Fruit fly (Drosophila melanogaster) whole organism, embryonic: ENCODE data around the gene CG6443.

Experiments
- Adf1 ChIP-seq: fragments of 200-800 bp; sonication (Bioruptor generic); IDR thresholded peaks from 2 replicates; pipeline ENCODE4 v1.3.6; 2022; ENCODE audit warnings: missing biosample characterization, missing genetic modification characterization
- Atf6 ChIP-seq: fragments of 200-800 bp; sonication (Bioruptor generic); IDR thresholded peaks from 2 replicates; pipeline ENCODE4 v1.3.6; 2022; ENCODE audit warnings: missing biosample characterization, missing genetic modification characterization
- Bteb2 ChIP-seq: fragments of 200-800 bp; sonication (Bioruptor generic); optimal IDR thresholded peaks from 2 replicates; lab custom pipeline; 2016; ENCODE audit warnings: missing biosample characterization, missing genetic modification characterization
- CG10462 ChIP-seq: fragments of 200-800 bp; sonication (Bioruptor generic); optimal IDR thresholded peaks from 2 replicates; lab custom pipeline; 2016; ENCODE audit warnings: missing biosample characterization, missing genetic modification characterization
- CG11504 ChIP-seq: fragments of 200-800 bp; sonication (Bioruptor generic); optimal IDR thresholded peaks from 3 replicates; lab custom pipeline; 2019; ENCODE audit warnings: missing biosample characterization, mild to moderate bottlenecking, missing genetic modification characterization, moderate library complexity
- CG11560 ChIP-seq: fragments of 200-800 bp; sonication (Bioruptor generic); IDR thresholded peaks from 3 replicates; pipeline ENCODE4 v1.3.6; 2022; ENCODE audit warnings: missing biosample characterization, missing genetic modification characterization
- CG14441 ChIP-seq: fragments of 200-800 bp; sonication (Bioruptor generic); IDR thresholded peaks from 2 replicates; pipeline ENCODE4 v1.3.6; 2022; ENCODE audit warnings: missing biosample characterization, missing genetic modification characterization
- CG1647 ChIP-seq: fragments of 200-800 bp; sonication (Bioruptor generic); optimal IDR thresholded peaks from 3 replicates; lab custom pipeline; 2016; ENCODE audit warnings: missing biosample characterization, missing genetic modification characterization
- CG2120 ChIP-seq: fragments of 200-800 bp; sonication (Bioruptor generic); optimal IDR thresholded peaks from 3 replicates; lab custom pipeline; 2016; ENCODE audit warnings: missing biosample characterization, missing genetic modification characterization
- CG2678 ChIP-seq: fragments of 200-800 bp; sonication (Bioruptor generic); optimal IDR thresholded peaks from 3 replicates; lab custom pipeline; 2019; ENCODE audit warnings: missing biosample characterization, mild to moderate bottlenecking, missing genetic modification characterization, moderate library complexity
- CG30403 ChIP-seq: fragments of 200-800 bp; sonication (Bioruptor generic); optimal IDR thresholded peaks from 3 replicates; lab custom pipeline; 2016; ENCODE audit warnings: missing biosample characterization, missing genetic modification characterization
- CG32532 ChIP-seq: fragments of 200-800 bp; sonication (Bioruptor generic); IDR thresholded peaks from 2 replicates; pipeline ENCODE4 v1.3.6; 2022; ENCODE audit warnings: missing biosample characterization, missing genetic modification characterization
- CG4707 ChIP-seq: fragments of 200-800 bp; sonication (Bioruptor generic); optimal IDR thresholded peaks from 2 replicates; lab custom pipeline; 2018; ENCODE audit warnings: missing biosample characterization, mild to moderate bottlenecking, missing genetic modification characterization, moderate library complexity
- CG6765 ChIP-seq: fragments of 200-800 bp; sonication (Bioruptor generic); optimal IDR thresholded peaks from 3 replicates; lab custom pipeline; 2017; ENCODE audit warnings: missing biosample characterization, mild to moderate bottlenecking, missing genetic modification characterization
- CG9609 ChIP-seq: fragments of 200-800 bp; sonication (Bioruptor generic); optimal IDR thresholded peaks from 3 replicates; lab custom pipeline; 2016; ENCODE audit warnings: missing biosample characterization, missing genetic modification characterization
- Chrac-16 ChIP-seq: fragments of 200-800 bp; sonication (Bioruptor generic); optimal IDR thresholded peaks from 3 replicates; lab custom pipeline; 2016; ENCODE audit warnings: missing biosample characterization, missing genetic modification characterization
- CrebB ChIP-seq: fragments of 200-800 bp; sonication (Bioruptor generic); optimal IDR thresholded peaks from 3 replicates; lab custom pipeline; 2018; ENCODE audit warnings: missing biosample characterization, mild to moderate bottlenecking, missing genetic modification characterization
- D ChIP-seq, 2 experiments: fragments of 200-800 bp in 1 of 2; fragments of >200 bp in 1 of 2; sonication (Bioruptor generic) in 1 of 2; optimal IDR thresholded peaks; 2 replicates in 1 of 2; 3 replicates in 1 of 2; lab custom pipeline; 2017; ENCODE audit warnings: mild to moderate bottlenecking in 1 of 2, missing biosample characterization in 1 of 2, missing genetic modification characterization in 1 of 2, missing genetic modification reagents in 1 of 2
- Doc3 ChIP-seq: fragments of 200-800 bp; sonication (Bioruptor generic); IDR thresholded peaks from 3 replicates; pipeline ENCODE4 v1.3.6; 2022; ENCODE audit warnings: missing biosample characterization, missing genetic modification characterization; ENCODE audit not compliant: partially characterized antibody
- Dref ChIP-seq: fragments of 200-800 bp; sonication (Bioruptor generic); IDR thresholded peaks from 2 replicates; pipeline ENCODE4 v1.3.6; 2022; ENCODE audit warnings: missing biosample characterization, missing genetic modification characterization
- Fer2 ChIP-seq: fragments of 200-800 bp; sonication (Bioruptor generic); optimal IDR thresholded peaks from 2 replicates; lab custom pipeline; 2018; ENCODE audit warnings: missing biosample characterization, mild to moderate bottlenecking, missing genetic modification characterization, moderate library complexity
- Fer3 ChIP-seq: fragments of 200-800 bp; sonication (Bioruptor generic); optimal IDR thresholded peaks from 2 replicates; lab custom pipeline; 2018; ENCODE audit warnings: missing biosample characterization, mild to moderate bottlenecking, missing genetic modification characterization, moderate library complexity
- HLH3B ChIP-seq: fragments of 200-800 bp; sonication (Bioruptor generic); IDR thresholded peaks from 2 replicates; pipeline ENCODE4 v1.3.6; 2022; ENCODE audit warnings: missing biosample characterization, missing genetic modification characterization
- HLHmδ ChIP-seq: fragments of 200-800 bp; sonication (Bioruptor generic); optimal IDR thresholded peaks from 2 replicates; lab custom pipeline; 2018; ENCODE audit warnings: missing biosample characterization, mild to moderate bottlenecking, missing genetic modification characterization, moderate library complexity
- Lpt ChIP-seq: fragments of >200 bp; optimal IDR thresholded peaks from 2 replicates; lab custom pipeline; 2018; ENCODE audit warnings: missing biosample characterization, missing genetic modification characterization
- Max ChIP-seq: fragments of 200-800 bp; sonication (Bioruptor generic); optimal IDR thresholded peaks from 2 replicates; lab custom pipeline; 2016; ENCODE audit warnings: missing biosample characterization, mild to moderate bottlenecking, missing genetic modification characterization
- Med ChIP-seq: fragments of 200-800 bp; sonication (Bioruptor generic); peaks from one replicate; lab custom pipeline; 2016; ENCODE audit warnings: missing biosample characterization, missing genetic modification characterization, mild to moderate bottlenecking, inconsistent platforms, moderate library complexity
- Myb ChIP-seq: fragments of 200-800 bp; sonication (Bioruptor generic); optimal IDR thresholded peaks from 2 replicates; lab custom pipeline; 2016; ENCODE audit warnings: missing biosample characterization, missing genetic modification characterization
- Oaz ChIP-seq: fragments of 200-800 bp; sonication (Bioruptor generic); IDR thresholded peaks from 2 replicates; pipeline ENCODE4 v1.3.6; 2022; ENCODE audit warnings: missing biosample characterization, missing genetic modification characterization
- Oli ChIP-seq: fragments of 200-800 bp; sonication (Bioruptor generic); optimal IDR thresholded peaks from 2 replicates; lab custom pipeline; 2018; ENCODE audit warnings: missing biosample characterization, mild to moderate bottlenecking, missing genetic modification characterization, moderate library complexity
- Six4 ChIP-seq: fragments of 200-800 bp; sonication (Bioruptor generic); optimal IDR thresholded peaks from 2 replicates; lab custom pipeline; 2016; ENCODE audit warnings: missing biosample characterization, missing genetic modification characterization
- Stat92E ChIP-seq, 3 experiments: fragments of >200 bp in 2 of 3; fragments of 200-800 bp in 1 of 3; sonication (Bioruptor generic) in 1 of 3; optimal IDR thresholded peaks; 2 replicates each; lab custom pipeline; 2017 to 2019; ENCODE audit warnings: missing biosample characterization in 3 of 3, missing genetic modification characterization in 3 of 3, mild to moderate bottlenecking in 1 of 3, moderate library complexity in 1 of 3
- YL-1 ChIP-seq: fragments of 200-800 bp; sonication (Bioruptor generic); optimal IDR thresholded peaks from 3 replicates; lab custom pipeline; 2017; ENCODE audit warnings: missing biosample characterization, mild to moderate bottlenecking, missing genetic modification characterization
- bab2 ChIP-seq: fragments of 200-800 bp; sonication (Bioruptor generic); optimal IDR thresholded peaks from 2 replicates; lab custom pipeline; 2016; ENCODE audit warnings: missing biosample characterization, missing genetic modification characterization
- chif ChIP-seq, 2 experiments: fragments of 200-800 bp; sonication (Bioruptor generic); optimal IDR thresholded peaks; 3 replicates each; lab custom pipeline; 2016; ENCODE audit warnings: missing biosample characterization in 2 of 2, missing genetic modification characterization in 2 of 2
- grn ChIP-seq: fragments of 200-800 bp; sonication (Bioruptor generic); optimal IDR thresholded peaks from 3 replicates; lab custom pipeline; 2017; ENCODE audit warnings: missing biosample characterization, missing genetic modification characterization
- lab ChIP-seq: fragments of 200-800 bp; sonication (Bioruptor generic); optimal IDR thresholded peaks from 3 replicates; lab custom pipeline; 2017; ENCODE audit warnings: missing biosample characterization, missing genetic modification characterization, mild to moderate bottlenecking, moderate library complexity, missing genetic modification reagents
- lilli ChIP-seq: fragments of 200-800 bp; sonication (Bioruptor generic); optimal IDR thresholded peaks from 3 replicates; lab custom pipeline; 2016; ENCODE audit warnings: missing biosample characterization, missing genetic modification characterization
- lmd ChIP-seq: fragments of 200-800 bp; sonication (Bioruptor generic); IDR thresholded peaks from 2 replicates; pipeline ENCODE4 v1.3.6; 2022; ENCODE audit warnings: missing biosample characterization, missing genetic modification characterization
- mirr ChIP-seq: fragments of 200-800 bp; sonication (Bioruptor generic); optimal IDR thresholded peaks from 3 replicates; lab custom pipeline; 2018; ENCODE audit warnings: missing biosample characterization, mild to moderate bottlenecking, missing genetic modification characterization
- nom ChIP-seq: fragments of 200-800 bp; sonication (Bioruptor generic); optimal IDR thresholded peaks from 2 replicates; lab custom pipeline; 2017; ENCODE audit warnings: missing biosample characterization, missing genetic modification characterization, mild to moderate bottlenecking, moderate library complexity, missing genetic modification reagents
- onecut ChIP-seq: fragments of 200-800 bp; sonication (Bioruptor generic); IDR thresholded peaks from 2 replicates; pipeline ENCODE4 v1.3.6; 2022; ENCODE audit warnings: missing biosample characterization, missing genetic modification characterization
- org-1 ChIP-seq: fragments of 200-800 bp; sonication (Bioruptor generic); optimal IDR thresholded peaks from 2 replicates; lab custom pipeline; 2017; ENCODE audit warnings: missing biosample characterization, missing genetic modification characterization
- salm ChIP-seq: fragments of 200-800 bp; sonication (Bioruptor generic); optimal IDR thresholded peaks from 2 replicates; lab custom pipeline; 2018; ENCODE audit warnings: missing biosample characterization, mild to moderate bottlenecking, missing genetic modification characterization
- seq ChIP-seq: fragments of 200-800 bp; sonication (Bioruptor generic); IDR thresholded peaks from 2 replicates; pipeline ENCODE4 v1.3.6; 2022; ENCODE audit warnings: missing biosample characterization, missing genetic modification characterization
- sug ChIP-seq: fragments of 200-800 bp; optimal IDR thresholded peaks from 2 replicates; lab custom pipeline; 2019; ENCODE audit warnings: missing biosample characterization, mild to moderate bottlenecking, missing genetic modification characterization, moderate library complexity
- tgo ChIP-seq: fragments of 200-800 bp; sonication (Bioruptor generic); IDR thresholded peaks from 3 replicates; pipeline ENCODE4 v1.3.6; 2022; ENCODE audit warnings: missing biosample characterization, missing genetic modification characterization
- twi ChIP-seq: fragments of 200-800 bp; optimal IDR thresholded peaks from 2 replicates; lab custom pipeline; 2019; ENCODE audit warnings: missing biosample characterization, mild to moderate bottlenecking, missing genetic modification characterization, moderate library complexity
- wor ChIP-seq: fragments of 200-800 bp; sonication (Bioruptor generic); IDR thresholded peaks from 2 replicates; pipeline ENCODE4 v1.3.6; 2022; ENCODE audit warnings: missing biosample characterization, missing genetic modification characterization

The CG6443 gene

DNA sequence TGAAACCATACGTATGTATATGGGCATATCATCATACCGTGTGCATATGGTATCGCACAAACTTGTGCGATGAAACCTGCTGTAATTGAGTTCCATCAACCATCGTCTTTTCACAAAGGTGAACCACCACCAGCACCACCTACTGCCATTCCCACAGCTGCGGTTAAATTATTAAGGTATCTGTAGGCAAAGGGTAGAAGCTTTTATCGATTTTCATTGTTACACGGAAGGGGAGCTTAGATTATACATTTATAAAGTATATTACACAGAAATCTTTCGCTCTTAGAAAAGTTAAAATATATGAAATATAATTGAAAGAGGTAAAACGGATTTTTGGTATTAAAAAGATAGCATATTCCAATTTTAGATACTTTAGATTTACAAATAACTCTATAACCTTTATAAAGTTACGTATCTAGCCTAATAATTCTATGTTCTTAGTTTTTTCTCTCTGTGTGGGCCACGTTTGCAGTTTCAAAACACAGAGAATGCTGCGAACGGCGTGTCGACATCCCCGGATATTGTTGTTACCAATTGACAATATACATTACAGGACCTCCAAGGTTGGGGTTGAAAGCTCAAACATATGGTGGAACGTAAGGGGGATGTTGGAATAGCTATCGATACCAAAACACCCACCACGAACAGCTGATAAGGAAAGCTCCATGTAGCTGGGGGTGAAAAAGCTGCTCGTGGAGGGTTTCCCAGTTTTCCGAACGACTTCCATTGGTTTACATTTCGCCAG, 31.8 kb downstream of the CG6443 start, which contains the start of gene CG6495 (continued):
- TF ChIP-seq CG32532 (peak; percentile 56; the same call in 1 of the 2 replicates), org-1 (GFP tag; lab: Kevin White, UChicago) (peak; percentile 32), HLH3B (GFP tag; lab: Robert Waterston, UW) (peak; percentile 63), bab2 (GFP tag; lab: Kevin White, UChicago) (peak; percentile 33), wor (GFP tag; lab: Robert Waterston, UW) (no peak), CG11560 (tag; lab: Robert Waterston, UW) (no peak), Max (no peak), Oaz (GFP tag; lab: Robert Waterston, UW) (no peak), CG30403 (peak; percentile 61), CG4707 (GFP tag; lab: Kevin White, UChicago) (no peak), tgo (GFP tag; lab: Robert Waterston, UW) (peak; percentile 50; the same call in 2 of the 3 replicates), Fer2 (no peak), Fer3 (tag; lab: Kevin White, UChicago) (peak; percentile 56), lmd (GFP tag; lab: Robert Waterston, UW) (peak; percentile 45; the same call in 1 of the 2 replicates), Stat92E (GFP tag; optimal IDR thresholded peaks at IDR 0.05; lab: Kevin White, UChicago) (no peak), salm (peak; percentile 34), Six4 (GFP tag; lab: Kevin White, UChicago) (peak; percentile 32), lilli (GFP tag; lab: Kevin White, UChicago) (peak; percentile 24), Oli (tag; lab: Kevin White, UChicago) (peak; percentile 59), Lpt (GFP tag; lab: Kevin White, UChicago) (no peak), CG9609 (GFP tag; lab: Kevin White, UChicago) (no peak), CG1647 (no peak), Med (GFP tag; lab: Kevin White, UChicago) (peak; percentile 54), chif (GFP tag; optimal IDR thresholded peaks at IDR 0.05; lab: Kevin White, UChicago) (no peak), mirr (GFP tag; lab: Kevin White, UChicago) (no peak), CG6765 (GFP tag; lab: Kevin White, UChicago) (peak; percentile 40), CrebB (no peak), seq (no peak), nom (GFP tag; lab: Kevin White, UChicago) (no peak), Chrac-16 (GFP tag; lab: Kevin White, UChicago) (peak; percentile 2), CG14441 (GFP tag; lab: Robert Waterston, UW) (peak; percentile 21; the same call in 1 of the 2 replicates), grn (GFP tag; lab: Kevin White, UChicago) (no peak), YL-1 (GFP tag; lab: Kevin White, UChicago) (no peak), twi (tag; lab: Kevin White, UChicago) (no peak), CG10462 (GFP tag; lab: Kevin White, UChicago) (no peak), Bteb2 (GFP tag; lab: Kevin White, UChicago) (peak; percentile 17), Adf1 (GFP tag; lab: Robert Waterston, UW) (no peak), lab (peak; percentile 80), Doc3 (GFP tag; lab: Robert Waterston, UW) (no peak), D (optimal IDR thresholded peaks at IDR 0.05; lab: Kevin White, UChicago) (no peak), D (GFP tag; optimal IDR thresholded peaks at IDR 0.05; lab: Kevin White, UChicago) (peak; percentile 22), sug (peak; percentile 28), CG11504 (tag; lab: Kevin White, UChicago) (peak; percentile 78), HLHmδ (GFP tag; lab: Kevin White, UChicago) (no peak), Dref (GFP tag; lab: Robert Waterston, UW) (0 out of 2 replicates have a peak, but pooled peaks have one; percentile 32), Atf6 (no peak), CG2678 (tag; lab: Kevin White, UChicago) (peak; percentile 85), Myb (no peak), onecut (peak; percentile 92), CG2120 (peak; percentile 74)
